Worm (Caenorhabditis elegans): ENCODE results near the gene D1014.6.

The D1014.6 gene

DNA sequence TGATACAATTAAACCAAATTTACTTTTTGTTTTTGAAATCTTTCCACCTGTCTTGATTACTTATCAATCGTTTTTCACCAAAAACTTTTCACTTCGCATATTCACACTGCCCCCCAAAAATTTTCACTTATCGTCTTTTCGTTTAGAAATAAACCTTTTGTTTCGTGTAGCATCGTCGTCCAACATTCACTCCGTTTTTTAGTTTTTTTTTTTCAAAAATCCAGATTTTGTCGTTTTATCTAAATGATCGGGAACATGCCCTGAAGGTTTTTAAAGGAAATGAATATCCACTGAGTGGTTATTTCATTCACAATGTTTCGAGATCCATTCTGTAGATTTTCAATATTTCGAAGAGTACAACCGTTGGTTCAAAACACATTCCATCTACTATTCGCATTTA lies 3.0 kb upstream of the D1014.6 start, which contains the start of gene D1014.7:
Gene D1014.7 (plus strand): TSS at position 301 of the 400 bp plus-strand sequence.
- no peak for TF ChIP-seq unc-62 (GFP tag; optimal IDR thresholded peaks at IDR 0.05)

DNA sequence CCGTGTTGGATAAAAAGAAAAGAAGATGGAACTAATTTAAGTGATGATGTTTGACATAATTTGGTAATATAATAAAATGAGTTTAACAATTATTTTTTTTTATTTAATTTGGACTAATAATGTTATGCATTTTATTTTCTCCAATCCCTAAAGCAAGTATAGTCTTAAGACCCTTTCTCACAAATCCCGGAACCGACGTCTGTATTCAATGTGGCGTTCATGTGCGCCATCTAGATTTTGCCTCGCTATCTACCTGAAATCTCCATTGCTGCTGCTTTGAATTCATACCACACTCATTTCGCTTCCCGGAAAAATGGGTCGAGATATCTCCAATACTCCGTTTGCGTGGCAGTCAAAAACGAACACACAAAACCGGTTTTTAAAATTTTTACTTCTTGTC lies 2.4 kb downstream of the D1014.6 start, which contains the start of gene D1014.5:
Gene D1014.5 (plus strand): TSS at position 301 of the 400 bp plus-strand sequence.
- no peak for TF ChIP-seq unc-62 (GFP tag; optimal IDR thresholded peaks at IDR 0.05)

DNA sequence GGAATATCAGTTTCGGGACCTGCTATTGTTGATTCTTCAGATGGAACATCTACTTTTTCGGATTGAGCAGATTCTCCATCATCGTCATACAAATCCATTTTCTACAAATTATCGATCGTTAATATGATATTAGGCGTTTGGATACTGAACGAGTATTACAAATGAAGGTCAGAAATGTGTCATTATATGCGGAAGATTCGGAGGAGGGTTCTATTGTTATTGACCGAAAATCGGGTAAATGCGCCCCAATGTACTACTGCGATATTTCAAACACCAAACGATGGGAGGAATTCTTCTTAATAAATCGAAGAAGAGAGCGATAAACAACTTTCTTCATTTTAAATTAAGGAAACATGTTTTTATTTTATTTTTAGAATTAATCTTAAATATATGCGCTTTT lies 8.3 kb downstream of the D1014.6 start, which contains the start of gene spr-1:
Gene spr-1 (minus strand): TSS at position 101 of the 400 bp plus-strand sequence.
- no peak for TF ChIP-seq unc-62 (GFP tag; optimal IDR thresholded peaks at IDR 0.05)

DNA sequence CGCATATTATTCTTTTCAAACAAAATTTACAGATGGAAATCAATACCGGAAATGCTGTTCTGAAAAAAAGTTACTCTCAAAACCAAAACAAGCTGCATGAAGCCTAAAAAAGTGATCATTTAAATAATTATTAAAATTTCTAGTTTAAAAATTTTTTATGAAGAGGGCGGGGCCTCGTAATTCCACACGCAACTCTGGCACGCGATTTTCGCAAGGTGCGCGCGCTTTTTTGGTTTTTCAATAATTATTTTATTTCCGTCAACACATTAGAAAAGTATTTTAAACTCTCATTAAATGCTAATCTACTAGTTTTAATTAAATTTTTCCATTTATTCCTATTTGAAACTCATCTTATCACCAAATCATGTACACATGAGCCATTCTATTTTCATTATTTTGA lies 8.8 kb downstream of the D1014.6 start:
- TF ChIP-seq unc-62 (GFP tag; optimal IDR thresholded peaks at IDR 0.05): no peak

DNA sequence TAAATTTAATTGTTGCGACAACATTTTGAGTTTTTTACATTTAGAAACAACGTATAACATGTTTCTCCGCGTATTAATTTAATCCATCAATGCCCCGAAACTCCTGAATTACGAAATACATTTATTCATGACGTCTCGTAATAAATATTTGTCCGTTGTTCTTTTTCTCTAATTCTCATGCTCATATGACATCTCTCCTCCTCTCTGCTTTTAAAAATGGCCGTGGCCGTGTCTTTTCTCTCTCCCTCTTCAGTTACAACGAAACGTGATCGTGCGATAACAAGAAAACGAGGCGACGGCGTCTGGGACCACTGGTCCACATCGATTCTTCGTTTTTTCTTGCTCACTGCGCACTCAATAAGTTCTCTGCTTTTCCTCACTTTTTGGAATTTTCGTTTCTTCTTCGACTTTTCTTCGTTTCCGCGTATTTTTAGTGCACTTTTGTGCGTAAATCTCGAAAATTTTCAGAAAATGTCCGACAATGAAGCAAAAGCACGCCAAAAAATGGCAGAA lies 9.2 kb downstream of the D1014.6 start, which contains the start of gene snap-1:
Gene snap-1 (plus strand): TSS at position 463 of the 513 bp plus-strand sequence.
- no peak for TF ChIP-seq unc-62 (GFP tag; optimal IDR thresholded peaks at IDR 0.05)

DNA sequence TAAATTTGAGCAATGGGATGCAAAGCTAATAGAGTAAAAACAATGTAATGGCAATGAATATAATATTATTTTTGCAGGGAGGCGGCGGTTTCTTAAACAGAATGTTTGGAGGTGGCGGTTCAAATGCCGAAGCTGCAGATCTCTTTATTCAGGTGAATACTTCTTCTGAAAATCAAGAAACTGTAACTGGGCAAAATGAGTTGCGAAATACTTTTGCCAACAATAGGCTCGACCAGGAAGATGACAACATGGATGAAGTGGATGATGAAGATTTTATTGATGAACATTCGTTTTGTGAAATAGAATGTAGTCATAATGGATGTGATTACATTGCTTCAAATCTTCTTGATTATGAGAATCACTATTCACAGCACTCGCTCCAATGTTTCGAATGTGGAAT lies 9.8 kb downstream of the D1014.6 start:
- TF ChIP-seq unc-62 (GFP tag; optimal IDR thresholded peaks at IDR 0.05): no peak

DNA sequence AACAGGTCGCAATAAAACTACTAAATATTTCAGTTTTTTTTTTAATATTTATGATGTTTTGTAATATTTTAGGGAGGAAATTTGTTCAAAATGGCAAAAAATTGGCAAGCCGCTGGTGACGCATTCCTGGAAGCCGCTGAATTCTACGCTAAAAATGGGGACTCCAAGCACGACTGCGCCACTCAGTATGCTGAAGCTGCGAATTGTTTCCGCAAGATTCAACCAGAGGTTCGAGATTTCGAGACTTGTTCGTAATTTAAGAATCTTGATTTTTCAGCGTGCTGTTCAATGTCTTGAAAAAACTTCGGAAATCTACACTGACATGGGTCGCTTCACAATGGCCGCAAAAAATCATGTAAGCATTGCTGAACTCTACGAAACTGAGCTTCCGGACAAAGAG lies 10.7 kb downstream of the D1014.6 start:
- TF ChIP-seq unc-62 (GFP tag; optimal IDR thresholded peaks at IDR 0.05): no peak

DNA sequence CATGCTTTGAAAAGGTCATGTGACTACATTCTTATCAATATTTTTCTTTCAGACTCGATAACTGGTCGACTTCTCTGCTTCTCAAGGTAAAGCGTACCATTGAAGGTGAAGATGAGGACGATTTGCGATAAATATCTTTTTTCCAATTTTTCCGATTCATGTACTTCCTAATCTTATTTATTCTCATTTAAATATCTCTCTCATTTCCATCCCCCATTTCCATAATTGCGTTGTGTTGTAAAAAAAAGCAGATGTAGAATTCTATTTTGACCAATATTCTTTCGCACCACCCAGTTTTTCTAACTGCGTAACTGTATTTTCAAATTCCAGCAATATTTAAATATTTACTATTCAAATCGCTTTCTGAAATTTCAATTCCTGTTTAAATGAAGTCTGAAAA lies 12.0 kb downstream of the D1014.6 start, which contains the start of gene D1014.4:
Gene D1014.4 (plus strand): TSS at position 301 of the 400 bp plus-strand sequence.
- no peak for TF ChIP-seq unc-62 (GFP tag; optimal IDR thresholded peaks at IDR 0.05)

DNA sequence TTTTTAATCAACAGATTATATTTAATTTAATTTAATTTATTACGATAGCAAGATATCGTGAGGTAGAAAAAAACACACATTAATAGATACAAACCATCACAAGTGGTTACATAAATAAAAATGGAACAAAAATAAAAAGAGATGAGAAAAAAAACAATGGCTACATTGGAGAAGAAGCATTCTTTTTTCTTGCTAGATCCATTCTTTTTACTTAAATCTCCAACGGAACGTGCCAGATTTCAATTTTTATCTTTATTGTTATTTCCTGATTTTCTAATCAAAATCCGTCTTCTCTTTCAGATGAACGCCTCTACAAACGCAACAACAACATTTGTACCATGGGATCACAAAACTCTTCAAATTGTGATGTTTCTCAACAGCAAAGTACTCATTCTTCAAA lies 22.6 kb downstream of the D1014.6 start, which contains the start of gene D1014.2:
Gene D1014.2 (plus strand): TSS at position 301 of the 400 bp plus-strand sequence.
- no peak for TF ChIP-seq unc-62 (GFP tag; optimal IDR thresholded peaks at IDR 0.05)

DNA sequence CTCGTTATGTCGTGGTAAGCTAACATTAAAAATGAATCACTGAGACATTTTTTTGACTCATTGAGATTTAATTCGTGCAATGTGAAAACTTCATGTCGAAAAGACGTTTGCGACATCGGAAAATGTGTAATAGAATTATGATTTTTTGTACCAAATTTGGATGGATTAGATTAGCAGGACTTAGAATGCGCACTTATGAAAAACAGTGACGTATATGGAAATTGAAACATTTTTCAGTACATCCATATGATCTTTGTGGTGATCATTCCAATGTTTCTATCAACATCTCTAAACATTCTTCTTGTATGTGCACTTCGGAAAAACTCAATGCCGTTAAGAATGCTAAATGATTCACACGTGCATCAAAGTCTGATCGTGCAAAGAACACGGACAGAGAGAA lies 23.5 kb downstream of the D1014.6 start:
- no peak for TF ChIP-seq unc-62 (GFP tag; optimal IDR thresholded peaks at IDR 0.05)

DNA sequence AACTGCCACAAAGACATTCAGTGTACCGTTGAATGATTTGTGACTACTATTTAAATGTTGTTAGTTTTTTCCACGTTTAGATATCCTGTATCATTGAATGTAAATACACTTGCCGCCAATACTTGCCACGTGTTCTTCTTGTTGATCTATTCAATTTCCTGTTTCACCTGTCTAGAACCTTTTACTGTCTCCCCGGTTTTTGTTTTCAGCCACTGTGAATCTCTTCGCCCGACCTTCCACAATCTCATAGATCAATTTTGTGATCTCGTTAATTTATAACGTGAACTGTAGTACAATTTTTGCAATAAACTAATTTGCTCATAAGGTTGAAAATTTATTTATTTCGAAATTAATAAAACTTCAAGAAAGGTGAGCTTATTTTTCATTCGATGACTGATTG lies 24.4 kb downstream of the D1014.6 start, which contains the start of gene D1014.13:
Gene D1014.13 (plus strand): TSS at position 301 of the 400 bp plus-strand sequence.
- no peak for TF ChIP-seq unc-62 (GFP tag; optimal IDR thresholded peaks at IDR 0.05)

DNA sequence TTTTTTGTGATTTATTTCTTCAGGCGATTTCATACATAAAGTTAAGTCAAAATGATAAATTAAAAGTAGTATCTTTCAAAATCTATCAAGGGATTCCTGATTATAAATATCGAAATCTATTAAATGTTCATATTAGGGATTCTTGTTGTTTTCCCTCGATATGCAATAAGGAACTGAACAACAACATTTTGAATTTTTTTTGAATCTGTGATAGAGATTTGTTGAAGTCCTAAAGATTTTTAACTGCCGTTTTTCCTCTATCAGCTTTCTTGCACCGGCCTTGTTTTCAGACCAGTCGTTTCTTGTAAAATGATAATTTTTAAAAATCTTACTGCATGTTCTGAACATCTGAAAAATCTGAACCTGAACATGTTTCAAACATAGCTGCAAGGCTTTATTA lies 34.8 kb downstream of the D1014.6 start:
- no peak for TF ChIP-seq unc-62 (GFP tag; optimal IDR thresholded peaks at IDR 0.05)

DNA sequence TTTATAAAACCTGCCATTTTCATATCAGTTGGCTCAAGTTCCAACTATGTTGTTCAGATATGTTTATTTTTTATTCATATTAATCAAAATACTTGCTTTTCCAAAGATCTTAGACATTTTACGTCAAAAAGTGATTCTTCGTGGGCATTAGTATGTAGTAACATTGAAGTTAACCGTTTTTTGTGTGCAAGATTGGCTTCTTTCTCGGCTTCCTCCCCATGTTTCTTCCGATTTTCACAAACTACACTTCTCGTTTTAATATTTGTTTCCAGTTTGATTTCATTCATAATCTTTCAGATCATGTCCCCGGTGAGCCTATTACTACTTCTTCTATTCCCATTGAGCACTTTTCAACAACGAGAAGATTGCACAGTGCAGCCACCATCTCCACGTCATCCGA lies 36.5 kb downstream of the D1014.6 start, which contains the start of gene sul-2:
Gene sul-2 (plus strand): TSS at position 301 of the 400 bp plus-strand sequence.
- no peak for TF ChIP-seq unc-62 (GFP tag; optimal IDR thresholded peaks at IDR 0.05)

DNA sequence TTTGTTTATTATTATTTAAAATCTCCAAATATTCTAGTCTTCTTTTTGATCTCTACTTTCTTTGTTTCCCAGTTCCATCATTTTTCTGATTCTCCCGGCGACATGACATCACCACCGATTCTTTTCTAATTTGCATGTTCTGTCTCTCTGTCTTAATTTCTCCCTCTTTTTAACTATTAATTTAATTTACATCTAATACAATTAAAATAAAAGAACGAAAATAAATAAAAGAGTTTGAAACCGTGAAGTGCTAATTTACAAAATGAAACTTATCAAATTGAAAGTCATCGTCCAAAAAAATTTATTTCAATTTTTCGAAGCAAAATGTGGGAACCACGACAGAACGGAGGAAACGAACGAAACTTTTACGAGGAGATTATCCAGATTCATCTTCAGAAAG lies 38.7 kb downstream of the D1014.6 start, which contains the start of gene F20D6.6:
Gene F20D6.6 (plus strand): TSS at position 301 of the 400 bp plus-strand sequence.
- TF ChIP-seq unc-62 (GFP tag; optimal IDR thresholded peaks at IDR 0.05): no peak

DNA sequence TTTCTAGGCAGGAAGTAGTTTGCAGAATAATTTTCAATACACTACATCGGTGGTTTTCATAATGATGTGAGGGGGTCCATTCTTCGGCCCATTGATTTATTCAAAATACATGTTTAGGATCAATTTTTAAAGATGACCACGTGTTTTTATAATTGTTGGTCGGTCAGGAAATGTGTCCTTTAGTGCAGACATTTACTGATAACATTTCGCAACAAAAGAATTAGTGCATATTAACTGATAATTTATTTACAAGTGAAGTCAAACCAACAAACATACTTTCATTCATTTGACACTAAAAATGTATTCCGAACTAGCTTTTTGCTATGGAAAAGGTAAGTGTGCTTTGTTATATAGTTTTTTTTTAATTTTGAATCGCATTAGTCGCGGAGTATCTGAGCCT lies 40.7 kb downstream of the D1014.6 start, which contains the start of gene F20D6.5:
Gene F20D6.5 (plus strand): TSS at position 259 of the 400 bp plus-strand sequence.
- TF ChIP-seq unc-62 (GFP tag; optimal IDR thresholded peaks at IDR 0.05): no peak

DNA sequence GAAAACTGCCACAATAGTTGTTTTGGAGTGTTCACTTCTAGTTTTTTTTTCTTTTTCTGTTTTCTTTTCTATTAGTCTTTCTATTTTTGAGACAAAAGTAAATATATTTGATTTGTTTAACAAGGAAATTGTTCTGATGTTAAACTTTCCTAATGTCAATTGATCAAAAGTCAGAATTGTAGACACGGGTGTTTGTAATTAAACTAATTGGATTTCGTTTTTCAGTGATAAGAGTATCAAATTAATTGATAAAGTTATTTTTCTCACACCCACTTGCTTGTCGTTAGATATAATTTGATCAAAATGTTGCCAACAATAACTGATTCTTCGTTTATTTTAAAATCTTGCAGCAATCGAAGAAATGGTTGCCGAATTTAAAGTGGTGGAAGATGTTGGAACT lies 42.2 kb downstream of the D1014.6 start:
- no peak for TF ChIP-seq unc-62 (GFP tag; optimal IDR thresholded peaks at IDR 0.05)

DNA sequence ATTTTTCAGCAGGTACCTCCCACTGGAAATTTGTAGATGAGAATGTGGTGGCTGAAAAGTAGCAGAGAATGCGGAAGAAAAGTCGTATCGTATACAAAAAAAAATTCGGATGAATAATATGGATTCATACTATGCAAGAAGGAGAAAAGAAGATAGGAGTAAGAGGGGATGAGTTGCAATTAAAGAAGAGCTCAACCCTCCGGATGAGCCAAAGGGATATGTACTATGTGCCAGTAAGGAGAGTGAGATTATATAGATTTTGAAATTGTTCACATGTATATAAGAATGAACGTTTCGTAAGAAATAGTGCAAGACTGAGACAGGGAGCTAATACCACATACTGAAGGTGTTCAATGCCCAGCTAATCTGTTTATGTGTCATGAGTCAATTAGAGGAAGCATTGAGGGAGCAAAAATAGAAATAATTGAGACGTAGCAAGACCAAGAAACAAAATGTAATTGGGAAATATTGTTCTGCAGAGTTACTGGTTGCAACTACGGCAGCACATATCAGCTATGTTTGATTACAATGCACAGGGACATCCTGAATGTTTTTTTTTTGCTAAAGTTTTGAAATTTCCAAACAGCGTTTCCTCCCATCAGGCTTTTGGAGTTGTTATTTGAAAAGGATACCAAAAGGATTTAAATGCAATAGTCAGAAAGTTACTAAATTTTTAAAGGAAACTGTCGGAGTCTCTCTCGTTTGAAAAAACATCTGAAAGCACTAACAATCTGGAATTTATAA lies 47.4 kb downstream of the D1014.6 start, which contains the start of gene F20D6.8:
Gene F20D6.8 (minus strand): TSS at position 51 of the 744 bp plus-strand sequence.
- no peak for TF ChIP-seq unc-62 (GFP tag; optimal IDR thresholded peaks at IDR 0.05)

Measured in whole organism, dauer.